Worm (Caenorhabditis elegans): ENCODE measurements around the gene B0035.3.

- TF ChIP-seq him-1 (tag; optimal IDR thresholded peaks at IDR 0.05) (no peak), dao-5 (tag; optimal IDR thresholded peaks at IDR 0.05) (no peak)
Measured at ce11 chrIV:11286112-11286511, 28.7 kb downstream of the B0035.3 start.
